Worm (Caenorhabditis elegans) whole organism, L1 larva: ENCODE data around the gene F47B7.2.

ENCODE experiments used
- C16A3.4 ChIP-seq: fragments of 150-350 bp; optimal IDR thresholded peaks from 2 replicates; lab custom pipeline; 2014; ENCODE audit warnings: missing biosample characterization, missing genetic modification characterization
- fos-1 ChIP-seq: fragments of 150-350 bp; optimal IDR thresholded peaks from 2 replicates; lab custom pipeline; 2014; ENCODE audit warnings: missing biosample characterization, missing genetic modification characterization
- lsy-2 ChIP-seq, 2 experiments: fragments of 150-350 bp; optimal IDR thresholded peaks; 2 replicates each; lab custom pipeline; 2014; ENCODE audit warnings: missing biosample characterization in 2 of 2, missing genetic modification characterization in 2 of 2
- nhr-12 ChIP-seq: sonication (generic microtip); optimal IDR thresholded peaks from 2 replicates; lab custom pipeline; 2017; ENCODE audit warnings: missing biosample characterization, missing genetic modification characterization
- nhr-19 ChIP-seq: fragments of 200-800 bp; sonication (Bioruptor generic); conservative IDR thresholded peaks from 2 replicates; pipeline ENCODE4 v1.3.6; 2022; ENCODE audit warnings: missing genetic modification characterization, missing compliant biosample characterization
- skn-1 ChIP-seq: fragments of 150-350 bp; optimal IDR thresholded peaks from 2 replicates; lab custom pipeline; 2014; ENCODE audit warnings: missing biosample characterization, missing genetic modification characterization
- unc-130 ChIP-seq: fragments of 150-350 bp; optimal IDR thresholded peaks from 2 replicates; lab custom pipeline; 2017; ENCODE audit warnings: missing biosample characterization, missing genetic modification characterization, inconsistent platforms
- ztf-4 ChIP-seq: fragments of 150-350 bp; optimal IDR thresholded peaks from 2 replicates; lab custom pipeline; 2014; ENCODE audit warnings: missing biosample characterization, missing genetic modification characterization

DNA sequence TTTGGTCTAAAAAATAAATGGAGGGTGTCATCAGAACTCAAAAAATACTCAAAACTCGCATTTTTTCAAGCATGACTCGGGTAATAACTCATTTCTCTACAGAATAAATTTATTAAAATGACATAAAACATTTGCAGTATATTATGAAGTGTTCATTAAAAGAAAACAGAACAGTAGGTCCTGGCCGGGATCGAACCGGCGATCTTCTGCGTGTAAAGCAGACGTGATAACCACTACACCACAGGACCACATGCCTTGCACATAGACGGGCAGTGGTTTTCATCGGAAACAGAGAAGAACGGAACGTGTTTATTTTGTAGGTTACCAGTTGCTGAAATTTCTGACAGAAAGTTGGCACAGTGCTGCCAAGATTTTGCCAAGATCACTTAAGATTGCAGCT lies 20.8 kb downstream of the F47B7.2 start:
- TF ChIP-seq nhr-19 (GFP tag; lab: Robert Waterston, UW) = no peak
- TF ChIP-seq C16A3.4 (tag; lab: Kevin White, UChicago) = no peak
- TF ChIP-seq skn-1 (tag; lab: Kevin White, UChicago) = no peak
- TF ChIP-seq fos-1 (tag; lab: Kevin White, UChicago) = no peak
- TF ChIP-seq lsy-2 (tag; optimal IDR thresholded peaks at IDR 0.05; lab: Kevin White, UChicago) = no peak
- no peak for TF ChIP-seq unc-130 (tag; lab: Kevin White, UChicago)
- no peak for TF ChIP-seq nhr-12 (tag; lab: Kevin White, UChicago)
- no peak for TF ChIP-seq ztf-4
